Fruit fly (Drosophila melanogaster): ENCODE data around the gene CG4452.

The CG4452 gene

DNA sequence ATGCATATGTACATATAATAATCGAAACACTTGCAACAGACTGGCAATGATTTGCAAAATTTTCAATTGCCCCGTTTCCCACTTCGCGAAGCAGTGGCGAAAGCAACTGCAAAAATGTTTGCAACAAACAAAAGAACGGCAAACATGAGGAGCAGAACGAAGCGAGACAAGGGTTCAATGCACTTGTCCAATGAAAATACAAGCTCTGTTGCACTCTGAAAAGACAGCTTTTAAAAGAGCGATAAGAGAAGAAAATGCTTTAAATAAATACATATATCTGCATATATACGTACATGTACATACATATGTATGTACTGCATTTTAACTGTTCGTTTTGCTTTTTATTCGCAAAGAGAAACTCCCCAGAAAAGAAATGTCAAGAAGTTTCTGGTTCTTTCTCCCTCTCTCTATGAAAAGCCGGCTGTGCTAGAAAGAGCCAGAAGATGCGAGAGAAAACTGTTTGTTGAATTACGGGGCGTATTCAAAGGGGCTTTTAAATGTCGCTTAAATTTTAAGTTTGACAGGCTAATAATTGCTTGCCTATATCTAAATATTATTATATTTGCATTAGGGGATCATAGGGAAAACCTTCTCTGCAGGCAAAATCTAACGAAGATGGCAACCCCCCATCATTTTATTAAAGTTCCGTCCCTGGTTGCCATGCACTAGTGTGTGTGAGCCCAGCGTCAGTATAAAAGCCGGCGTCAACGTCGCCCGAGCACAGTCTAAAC lies 16.3 kb downstream of the CG4452 start, which contains the start of gene Hsp27:
Gene Hsp27 (plus strand): TSS at position 719 of the 731 bp plus-strand sequence.
- TF ChIP-seq usp (GFP tag; optimal IDR thresholded peaks at IDR 0.05) (no peak), pan (optimal IDR thresholded peaks at IDR 0.05) (no peak), Hnf4 (GFP tag; optimal IDR thresholded peaks at IDR 0.05) (peak; percentile 99), lola (GFP tag; optimal IDR thresholded peaks at IDR 0.05) (no peak), N (GFP tag; optimal IDR thresholded peaks at IDR 0.05) (no peak), HLH106 (tag; optimal IDR thresholded peaks at IDR 0.05) (peak; percentile 100), Hr83 (GFP tag; optimal IDR thresholded peaks at IDR 0.05; ENCODE audit: poor library complexity, severe bottlenecking) (peak; percentile 99), psq (GFP tag; optimal IDR thresholded peaks at IDR 0.05) (peak; percentile 100), dsf (GFP tag; optimal IDR thresholded peaks at IDR 0.05; ENCODE audit: borderline replicate concordance) (peak; percentile 96), sv (GFP tag; optimal IDR thresholded peaks at IDR 0.05) (peak; percentile 96), woc (GFP tag; optimal IDR thresholded peaks at IDR 0.05) (peak; percentile 100), br (GFP tag; optimal IDR thresholded peaks at IDR 0.05) (peak; percentile 100), Jra (GFP tag; optimal IDR thresholded peaks at IDR 0.05) (peak; percentile 98), h (GFP tag; optimal IDR thresholded peaks at IDR 0.05) (peak; percentile 100), Abd-B (GFP tag; optimal IDR thresholded peaks at IDR 0.05) (no peak), Vsx2 (GFP tag; optimal IDR thresholded peaks at IDR 0.05; ENCODE audit: partially characterized antibody) (no peak), sage (GFP tag; optimal IDR thresholded peaks at IDR 0.05) (peak; percentile 99), CrebA (GFP tag; optimal IDR thresholded peaks at IDR 0.05; ENCODE audit: borderline replicate concordance) (no peak), ey (GFP tag; optimal IDR thresholded peaks at IDR 0.05) (peak; percentile 99), rgr (GFP tag; optimal IDR thresholded peaks at IDR 0.05) (peak; percentile 100), CG32264 (GFP tag; optimal IDR thresholded peaks at IDR 0.05) (peak; percentile 99), dl (GFP tag; optimal IDR thresholded peaks at IDR 0.05; ENCODE audit: insufficient read depth in 1 of 2, partially characterized antibody in 2 of 2) (no peak), foxo (GFP tag; optimal IDR thresholded peaks at IDR 0.05) (peak; percentile 97 to 100), tai (GFP tag; optimal IDR thresholded peaks at IDR 0.05) (peak; percentile 96), fru (GFP tag; optimal IDR thresholded peaks at IDR 0.05) (peak; percentile 100), Sp1 (GFP tag; optimal IDR thresholded peaks at IDR 0.05) (peak; percentile 100), Myc (optimal IDR thresholded peaks at IDR 0.05) (no peak), dmrt93B (GFP tag; optimal IDR thresholded peaks at IDR 0.05) (peak; percentile 100), OdsH (GFP tag; optimal IDR thresholded peaks at IDR 0.05) (peak; percentile 100), CG9705 (GFP tag; optimal IDR thresholded peaks at IDR 0.05) (peak; percentile 98), brk (GFP tag; optimal IDR thresholded peaks at IDR 0.05) (peak; percentile 98), GATAd (GFP tag; optimal IDR thresholded peaks at IDR 0.05) (peak; percentile 96), Mio (GFP tag; optimal IDR thresholded peaks at IDR 0.05) (peak; percentile 93), Dfd (GFP tag; optimal IDR thresholded peaks at IDR 0.05) (no peak), Dif (GFP tag; optimal IDR thresholded peaks at IDR 0.05; ENCODE audit: partially characterized antibody) (no peak), Rel (GFP tag; optimal IDR thresholded peaks at IDR 0.05) (peak; percentile 99), Rel (tag; optimal IDR thresholded peaks at IDR 0.05) (peak; percentile 94), Hr78 (GFP tag; optimal IDR thresholded peaks at IDR 0.05) (no peak), jim (GFP tag; optimal IDR thresholded peaks at IDR 0.05) (peak; percentile 78)

dm6 chr3L:9384445-9385079 lies 17.4 kb downstream of the CG4452 start:
- TF ChIP-seq psq (GFP tag; optimal IDR thresholded peaks at IDR 0.05) (peak; percentile 54), sv (GFP tag; optimal IDR thresholded peaks at IDR 0.05) (no peak)
